Worm (Caenorhabditis elegans) whole organism, mixed stage, embryonic: Measurements from ENCODE around the gene ttr-49.

Source experiments
- M03D4.4 ChIP-seq: sonication (generic microtip); optimal IDR thresholded peaks from 2 replicates; lab custom pipeline; 2017; ENCODE audit warnings: mild to moderate bottlenecking, missing genetic modification characterization, missing compliant biosample characterization
- bed-3 ChIP-seq: fragments of 200-800 bp; sonication (Bioruptor generic); optimal IDR thresholded peaks from 3 replicates; lab custom pipeline; 2018; ENCODE audit warnings: mild to moderate bottlenecking, missing genetic modification characterization, moderate library complexity, missing compliant biosample characterization
- blmp-1 ChIP-seq: fragments of 150-350 bp; optimal IDR thresholded peaks from 2 replicates; lab custom pipeline; 2014; ENCODE audit warnings: missing biosample characterization, missing genetic modification characterization
- ceh-39 ChIP-seq: fragments of 150-350 bp; optimal IDR thresholded peaks from 2 replicates; lab custom pipeline; 2014; ENCODE audit warnings: missing biosample characterization, missing genetic modification characterization
- ceh-43 ChIP-seq: fragments of 200-800 bp; sonication (Bioruptor generic); optimal IDR thresholded peaks from 2 replicates; lab custom pipeline; 2018; ENCODE audit warnings: mild to moderate bottlenecking, missing genetic modification characterization, moderate library complexity, missing compliant biosample characterization
- ces-1 ChIP-seq: fragments of 150-350 bp; optimal IDR thresholded peaks from 2 replicates; lab custom pipeline; 2014; ENCODE audit warnings: missing biosample characterization, missing genetic modification reagents, missing genetic modification characterization
- drap-1 ChIP-seq: fragments of 200-800 bp; sonication (Bioruptor generic); optimal IDR thresholded peaks from 3 replicates; lab custom pipeline; 2018; ENCODE audit warnings: mild to moderate bottlenecking, missing genetic modification characterization, missing compliant biosample characterization
- elt-1 ChIP-seq: sonication (generic microtip); optimal IDR thresholded peaks from 2 replicates; lab custom pipeline; 2017; ENCODE audit warnings: missing genetic modification characterization, mild to moderate bottlenecking, missing compliant biosample characterization, antibody characterized with exemption, moderate library complexity, borderline replicate concordance; ENCODE audit not compliant: insufficient read depth
- flh-1 ChIP-seq: fragments of 200-800 bp; sonication (Bioruptor generic); optimal IDR thresholded peaks from 2 replicates; lab custom pipeline; 2018; ENCODE audit warnings: mild to moderate bottlenecking, missing genetic modification characterization, moderate library complexity, missing compliant biosample characterization
- ham-2 ChIP-seq: fragments of 200-800 bp; sonication (Bioruptor generic); optimal IDR thresholded peaks from 2 replicates; lab custom pipeline; 2018; ENCODE audit warnings: mild to moderate bottlenecking, missing genetic modification characterization, missing compliant biosample characterization
- hlh-1 ChIP-seq: fragments of 150-350 bp; optimal IDR thresholded peaks from 2 replicates; lab custom pipeline; 2014; ENCODE audit warnings: missing biosample characterization, missing genetic modification reagents, missing genetic modification characterization
- lin-13 ChIP-seq: fragments of 150-350 bp; optimal IDR thresholded peaks from 2 replicates; lab custom pipeline; 2014; ENCODE audit warnings: missing biosample characterization, missing genetic modification characterization
- lin-32 ChIP-seq: fragments of 200-800 bp; sonication (Bioruptor generic); optimal IDR thresholded peaks from 2 replicates; lab custom pipeline; 2018; ENCODE audit warnings: mild to moderate bottlenecking, missing genetic modification characterization, missing compliant biosample characterization
- lsy-2 ChIP-seq: fragments of 150-350 bp; optimal IDR thresholded peaks from 2 replicates; lab custom pipeline; 2014; ENCODE audit warnings: missing biosample characterization, missing genetic modification characterization
- mab-5 ChIP-seq: fragments of 150-350 bp; optimal IDR thresholded peaks from 2 replicates; lab custom pipeline; 2014; ENCODE audit warnings: missing biosample characterization, missing genetic modification characterization
- mep-1 ChIP-seq: fragments of 150-350 bp; optimal IDR thresholded peaks from 2 replicates; lab custom pipeline; 2017; ENCODE audit warnings: missing biosample characterization, missing genetic modification reagents, missing genetic modification characterization, inconsistent platforms
- mls-2 ChIP-seq: sonication (generic microtip); optimal IDR thresholded peaks from 2 replicates; lab custom pipeline; 2016; ENCODE audit warnings: mild to moderate bottlenecking, missing genetic modification characterization, moderate library complexity, missing compliant biosample characterization
- nhr-12 ChIP-seq: fragments of 150-350 bp; optimal IDR thresholded peaks from 2 replicates; lab custom pipeline; 2014; ENCODE audit warnings: missing biosample characterization, missing genetic modification characterization
- nhr-2 ChIP-seq: fragments of 150-350 bp; optimal IDR thresholded peaks from 2 replicates; lab custom pipeline; 2014; ENCODE audit warnings: missing biosample characterization, missing genetic modification characterization
- nhr-237 ChIP-seq: fragments of 150-350 bp; optimal IDR thresholded peaks from 2 replicates; lab custom pipeline; 2014; ENCODE audit warnings: missing biosample characterization, missing genetic modification characterization
- nhr-28 ChIP-seq: fragments of 150-350 bp; optimal IDR thresholded peaks from 2 replicates; lab custom pipeline; 2014; ENCODE audit warnings: missing biosample characterization, missing genetic modification characterization
- pha-4 ChIP-seq: fragments of 150-350 bp; optimal IDR thresholded peaks from 2 replicates; lab custom pipeline; 2018; ENCODE audit warnings: missing biosample characterization, missing genetic modification reagents, missing genetic modification characterization
- snpc-4 ChIP-seq: fragments of 150-350 bp; optimal IDR thresholded peaks from 2 replicates; lab custom pipeline; 2014; ENCODE audit warnings: missing biosample characterization, missing genetic modification characterization
- sptf-1 ChIP-seq: sonication (generic microtip); optimal IDR thresholded peaks from 2 replicates; lab custom pipeline; 2017; ENCODE audit warnings: mild to moderate bottlenecking, missing genetic modification characterization, moderate library complexity, missing compliant biosample characterization
- tbx-8 ChIP-seq: fragments of 200-800 bp; sonication (Bioruptor generic); optimal IDR thresholded peaks from 2 replicates; lab custom pipeline; 2018; ENCODE audit warnings: mild to moderate bottlenecking, missing genetic modification characterization, moderate library complexity, missing compliant biosample characterization
- unc-120 ChIP-seq: sonication (generic microtip); optimal IDR thresholded peaks from 2 replicates; lab custom pipeline; 2017; ENCODE audit warnings: missing genetic modification characterization, missing compliant biosample characterization; ENCODE audit not compliant: poor library complexity, severe bottlenecking
- unc-39 ChIP-seq: fragments of 150-350 bp; optimal IDR thresholded peaks from 2 replicates; lab custom pipeline; 2014; ENCODE audit warnings: missing biosample characterization, missing genetic modification characterization
- ztf-11 ChIP-seq: fragments of 150-350 bp; optimal IDR thresholded peaks from 2 replicates; lab custom pipeline; 2014; ENCODE audit warnings: missing biosample characterization, missing genetic modification characterization

ttr-49 gene

ce11 chrV:9375378-9375777 lies 19.1 kb upstream of the ttr-49 start, which contains the start of gene E02C12.9:
TSS of gene E02C12.9 (minus strand) at chrV:9375478.
- TF ChIP-seq lin-32 (GFP tag; lab: Kevin White, UChicago) = no peak
- no peak for TF ChIP-seq nhr-28 (tag; lab: Kevin White, UChicago)
- no peak for TF ChIP-seq snpc-4 (tag; lab: Kevin White, UChicago)
- no peak for TF ChIP-seq lsy-2 (tag; lab: Kevin White, UChicago)
- TF ChIP-seq blmp-1 (tag; lab: Kevin White, UChicago) = no peak
- no peak for TF ChIP-seq lin-13 (tag; lab: Kevin White, UChicago)
- TF ChIP-seq pha-4 (tag; lab: Kevin White, UChicago) = no peak
- TF ChIP-seq M03D4.4 = no peak
- TF ChIP-seq unc-120 (tag; lab: Kevin White, UChicago) = no peak
- TF ChIP-seq ham-2 (GFP tag; lab: Kevin White, UChicago) = no peak
- TF ChIP-seq ztf-11 (tag; lab: Kevin White, UChicago) = no peak

DNA sequence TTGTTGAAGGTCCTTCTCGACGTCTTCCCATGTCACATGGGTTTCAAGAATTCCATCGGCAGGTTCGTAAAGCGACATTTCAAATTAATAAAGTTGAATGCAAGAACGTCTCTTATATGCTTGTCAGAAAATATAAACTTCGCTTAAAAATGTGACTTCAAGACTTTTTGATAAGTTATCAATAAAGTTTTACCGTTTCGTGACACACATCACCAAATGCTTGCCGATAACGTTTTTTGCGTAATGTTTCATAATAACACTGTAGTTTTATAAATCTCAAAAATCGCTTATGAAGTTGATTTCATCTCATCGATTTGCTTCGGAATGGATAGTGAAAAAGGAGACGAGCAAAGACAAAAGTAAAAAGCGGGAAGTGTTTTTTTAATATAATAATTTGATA lies 17.2 kb upstream of the ttr-49 start, which contains the start of gene E02C12.8:
E02C12.8 (minus strand) TSS at position 141 of the 400 bp plus-strand sequence.
- no peak for TF ChIP-seq drap-1 (GFP tag; lab: Kevin White, UChicago)
- no peak for TF ChIP-seq nhr-2 (tag; lab: Kevin White, UChicago)
- TF ChIP-seq ceh-43 = no peak
- no peak for TF ChIP-seq sptf-1
- no peak for TF ChIP-seq flh-1 (GFP tag; lab: Kevin White, UChicago)
- no peak for TF ChIP-seq bed-3
- TF ChIP-seq M03D4.4 = no peak
- no peak for TF ChIP-seq lsy-2 (tag; lab: Kevin White, UChicago)
- TF ChIP-seq, all 35 proteins: peak for 0

ce11 chrV:9370986-9371385 lies 14.7 kb upstream of the ttr-49 start, which contains the start of gene E02C12.6:
TSS of gene E02C12.6 (minus strand) at chrV:9371086.
- TF ChIP-seq tbx-8 (GFP tag; lab: Kevin White, UChicago) = no peak
- no peak for TF ChIP-seq bed-3
- TF ChIP-seq flh-1 (GFP tag; lab: Kevin White, UChicago) = no peak
- TF ChIP-seq nhr-2 (tag; lab: Kevin White, UChicago) = no peak
- TF ChIP-seq ceh-43 = no peak

- TF ChIP-seq snpc-4 (tag; lab: Kevin White, UChicago) = no peak
- no peak for TF ChIP-seq ceh-39
- no peak for TF ChIP-seq mls-2 (tag; lab: Kevin White, UChicago)
- TF ChIP-seq unc-120 (tag; lab: Kevin White, UChicago) = no peak
- no peak for TF ChIP-seq tbx-8 (GFP tag; lab: Kevin White, UChicago)
- no peak for TF ChIP-seq M03D4.4
- no peak for TF ChIP-seq ces-1 (GFP tag; lab: Kevin White, UChicago)
- no peak for TF ChIP-seq nhr-28 (tag; lab: Kevin White, UChicago)
- TF ChIP-seq pha-4 (tag; lab: Kevin White, UChicago) = no peak
- TF ChIP-seq nhr-12 (tag; lab: Kevin White, UChicago) = no peak
- TF ChIP-seq flh-1 (GFP tag; lab: Kevin White, UChicago) = no peak
- TF ChIP-seq mep-1 (tag; lab: Kevin White, UChicago) = no peak
- no peak for TF ChIP-seq blmp-1 (tag; lab: Kevin White, UChicago)
- no peak for TF ChIP-seq mab-5 (tag; lab: Kevin White, UChicago)
- TF ChIP-seq bed-3 = no peak
- TF ChIP-seq sptf-1 = no peak
- no peak for TF ChIP-seq lin-13 (tag; lab: Kevin White, UChicago)
Measured at ce11 chrV:9359674-9360073, 3.4 kb upstream of the ttr-49 start, which contains the start of gene gpa-3. TSS of gene gpa-3 (minus strand) at chrV:9359774.

- TF ChIP-seq elt-1 (tag; lab: Kevin White, UChicago) = no peak
- no peak for TF ChIP-seq drap-1 (GFP tag; lab: Kevin White, UChicago)
- TF ChIP-seq nhr-237 (tag; lab: Kevin White, UChicago) = no peak
- TF ChIP-seq flh-1 (GFP tag; lab: Kevin White, UChicago) = no peak
- no peak for TF ChIP-seq unc-39
- TF ChIP-seq lin-13 (tag; lab: Kevin White, UChicago) = no peak
Measured at ce11 chrV:9355371-9355770, 944 bp downstream of the ttr-49 start, which contains the start of gene ttr-40. TSS of gene ttr-40 (minus strand) at chrV:9355471.

- no peak for TF ChIP-seq hlh-1
- no peak for TF ChIP-seq unc-39
- no peak for TF ChIP-seq unc-120 (tag; lab: Kevin White, UChicago)
Measured at ce11 chrV:9352947-9353346, 3.4 kb downstream of the ttr-49 start, which contains the start of gene srx-46. TSS of gene srx-46 (plus strand) at chrV:9353247.
